Fruit fly (Drosophila melanogaster) Kc167 (cell line): Measurements from ENCODE around the gene Sec5.

Experiments used
- h ChIP-seq: fragments of >200 bp; optimal IDR thresholded peaks from 3 replicates; lab custom pipeline; 2018; ENCODE audit warnings: missing external identifiers
- insv ChIP-seq: fragments of >200 bp; optimal IDR thresholded peaks from 3 replicates; lab custom pipeline; 2018; ENCODE audit warnings: missing external identifiers
- psq ChIP-seq: fragments of >200 bp; optimal IDR thresholded peaks from 2 replicates; lab custom pipeline; 2017; ENCODE audit warnings: missing external identifiers
- ttk ChIP-seq: sonication (Bioruptor generic); optimal IDR thresholded peaks from 2 replicates; lab custom pipeline; 2017; ENCODE audit warnings: missing external identifiers

- TF ChIP-seq insv (lab: Kevin White, UChicago) (no peak), psq (no peak), h (lab: Kevin White, UChicago) (no peak), ttk (no peak)
These were observed 7.4 kb upstream of the Sec5 start, which contains the start of gene Snx1 for dm6 chr2L:3449555-3450320.
